Worm (Caenorhabditis elegans): ENCODE measurements around the gene arf-1.

arf-1 gene

ce11 chrIII:5721888-5722287 is 7.2 kb downstream of the arf-1 start (continued):
- TF ChIP-seq nhr-48 (tag; optimal IDR thresholded peaks at IDR 0.05) (peak; percentile 63), ceh-28 (tag; optimal IDR thresholded peaks at IDR 0.05) (peak; percentile 17), hlh-30 (tag; optimal IDR thresholded peaks at IDR 0.05; ENCODE audit: insufficient read depth) (peak; percentile 28), daf-8 (GFP tag; IDR thresholded peaks at IDR 0.05) (no peak), nhr-28 (tag; optimal IDR thresholded peaks at IDR 0.05) (peak; percentile 67), spr-3 (GFP tag; optimal IDR thresholded peaks at IDR 0.05) (no peak), hlh-11 (tag; optimal IDR thresholded peaks at IDR 0.05) (peak; percentile 61), unc-130 (GFP tag; optimal IDR thresholded peaks at IDR 0.05) (peak; percentile 72), nhr-6 (tag; optimal IDR thresholded peaks at IDR 0.05) (peak; percentile 11), T20F7.1 (GFP tag; optimal IDR thresholded peaks at IDR 0.05) (no peak), skn-1 (tag; optimal IDR thresholded peaks at IDR 0.05) (no peak), F26F4.8 (GFP tag; conservative IDR thresholded peaks at IDR 0.05) (no peak), daf-12 (tag; optimal IDR thresholded peaks at IDR 0.05) (no peak), ctbp-1 (GFP tag; IDR thresholded peaks at IDR 0.05) (no peak), mep-1 (tag; optimal IDR thresholded peaks at IDR 0.05) (peak; percentile 58), ztf-7 (tag; optimal IDR thresholded peaks at IDR 0.05) (peak; percentile 55), duxl-1 (tag; optimal IDR thresholded peaks at IDR 0.05; ENCODE audit: poor library complexity) (peak; percentile 82), tag-97 (GFP tag; IDR thresholded peaks at IDR 0.05) (no peak), arid-1 (GFP tag; conservative IDR thresholded peaks at IDR 0.05) (peak; percentile 56; the same call in 1 of the 2 replicates), pqm-1 (tag; optimal IDR thresholded peaks at IDR 0.05) (peak; percentile 59), dmd-8 (GFP tag; IDR thresholded peaks at IDR 0.05) (no peak), tra-1 (GFP tag; IDR thresholded peaks at IDR 0.05) (peak; percentile 83), aha-1 (tag) (peak; percentile 95), F10B5.3 (tag; optimal IDR thresholded peaks at IDR 0.05) (peak; percentile 7), daf-16 (GFP tag; optimal IDR thresholded peaks at IDR 0.05) (peak in 1 of 2 experiments; percentile 36), daf-16 (tag; optimal IDR thresholded peaks at IDR 0.05) (peak; percentile 49), D1046.2 (GFP tag; IDR thresholded peaks at IDR 0.05) (no peak), ama-1 (optimal IDR thresholded peaks at IDR 0.05) (no peak), dve-1 (tag; optimal IDR thresholded peaks at IDR 0.05; ENCODE audit: insufficient read depth) (peak; percentile 94)

ce11 chrIII:5722550-5722949 is 7.9 kb downstream of the arf-1 start, which contains the start of gene wrm-1:
wrm-1 (plus strand) TSS chrIII:5722850.
- TF ChIP-seq nhr-77 (tag; optimal IDR thresholded peaks at IDR 0.05) (no peak), lin-29 (GFP tag; IDR thresholded peaks at IDR 0.05) (no peak)

- TF ChIP-seq unc-130 (GFP tag; optimal IDR thresholded peaks at IDR 0.05) (peak; percentile 85), mdt-29 (GFP tag; IDR thresholded peaks at IDR 0.05) (0 out of 2 replicates have a peak, but pooled peaks have one; percentile 10), snpc-1.2 (GFP tag; IDR thresholded peaks at IDR 0.05) (peak; percentile 43; the same call in 1 of the 2 replicates), F49E8.2 (tag; optimal IDR thresholded peaks at IDR 0.05; ENCODE audit: borderline replicate concordance) (peak; percentile 91), aha-1 (tag) (peak; percentile 40), Y48G9A.11 (GFP tag; IDR thresholded peaks at IDR 0.05) (peak; percentile 78), nhr-28 (tag; optimal IDR thresholded peaks at IDR 0.05) (no peak), dmd-8 (GFP tag; IDR thresholded peaks at IDR 0.05) (no peak)
Observed at ce11 chrIII:5727827-5728226, 13.1 kb downstream of the arf-1 start, which contains the start of gene egg-1. egg-1 (plus strand) TSS chrIII:5728180.

ce11 chrIII:5729367-5729766 is 14.7 kb downstream of the arf-1 start:
- TF ChIP-seq aha-1 (tag) = peak; percentile 93
- TF ChIP-seq attf-4 (tag; optimal IDR thresholded peaks at IDR 0.05) = no peak
- no peak for TF ChIP-seq ceh-32 (tag; optimal IDR thresholded peaks at IDR 0.05; ENCODE audit: poor library complexity)
- TF ChIP-seq R02D3.7 (tag; optimal IDR thresholded peaks at IDR 0.05) = no peak

Measured in whole organism, L4 larva.